Fruit fly (Drosophila melanogaster) whole organism, embryonic: ENCODE results near the gene CG6959.
A peak's percentile ranks its signal among the peaks of the same experiment; 100 is the strongest.

ENCODE experiments used
- Adf1 ChIP-seq: fragments of 200-800 bp; sonication (Bioruptor generic); IDR thresholded peaks from 2 replicates; pipeline ENCODE4 v1.3.6; 2022; ENCODE audit warnings: missing biosample characterization, missing genetic modification characterization
- Atf3 ChIP-seq: fragments of 200-800 bp; sonication (Bioruptor generic); optimal IDR thresholded peaks from 3 replicates; lab custom pipeline; 2016; ENCODE audit warnings: missing biosample characterization, missing genetic modification characterization
- CG10431 ChIP-seq: fragments of 200-800 bp; sonication (Bioruptor generic); optimal IDR thresholded peaks from 3 replicates; lab custom pipeline; 2018; ENCODE audit warnings: missing biosample characterization, mild to moderate bottlenecking, missing genetic modification characterization
- CG12071 ChIP-seq: fragments of 200-800 bp; sonication (Bioruptor generic); optimal IDR thresholded peaks from 3 replicates; lab custom pipeline; 2018; ENCODE audit warnings: missing biosample characterization, mild to moderate bottlenecking, missing genetic modification characterization
- CG12155 ChIP-seq: fragments of 200-800 bp; sonication (Bioruptor generic); optimal IDR thresholded peaks from 3 replicates; lab custom pipeline; 2016; ENCODE audit warnings: missing biosample characterization, missing genetic modification characterization
- CG12236 ChIP-seq: fragments of 200-800 bp; sonication (Bioruptor generic); optimal IDR thresholded peaks from 2 replicates; lab custom pipeline; 2016; ENCODE audit warnings: missing biosample characterization, missing genetic modification characterization
- CG12942 ChIP-seq: fragments of 200-800 bp; sonication (Bioruptor generic); optimal IDR thresholded peaks from 3 replicates; lab custom pipeline; 2016; ENCODE audit warnings: missing biosample characterization, missing genetic modification characterization
- CG15073 ChIP-seq: fragments of 200-800 bp; sonication (Bioruptor generic); optimal IDR thresholded peaks from 2 replicates; lab custom pipeline; 2016; ENCODE audit warnings: missing biosample characterization, missing genetic modification characterization
- CG1602 ChIP-seq: fragments of 200-800 bp; sonication (Bioruptor generic); optimal IDR thresholded peaks from 3 replicates; lab custom pipeline; 2016; ENCODE audit warnings: missing biosample characterization, missing genetic modification characterization
- CG1647 ChIP-seq: fragments of 200-800 bp; sonication (Bioruptor generic); optimal IDR thresholded peaks from 3 replicates; lab custom pipeline; 2016; ENCODE audit warnings: missing biosample characterization, missing genetic modification characterization
- CG31388 ChIP-seq: fragments of 200-800 bp; sonication (Bioruptor generic); optimal IDR thresholded peaks from 2 replicates; lab custom pipeline; 2016; ENCODE audit warnings: missing biosample characterization, missing genetic modification characterization
- CG3407 ChIP-seq: fragments of 200-800 bp; sonication (Bioruptor generic); optimal IDR thresholded peaks from 2 replicates; lab custom pipeline; 2018; ENCODE audit warnings: missing biosample characterization, mild to moderate bottlenecking, missing genetic modification characterization
- CG34422 ChIP-seq: fragments of 200-800 bp; sonication (Bioruptor generic); IDR thresholded peaks from 3 replicates; pipeline ENCODE4 v1.3.6; 2022; ENCODE audit warnings: missing biosample characterization, missing genetic modification characterization
- CG4404 ChIP-seq: fragments of 200-800 bp; sonication (Bioruptor generic); IDR thresholded peaks from 2 replicates; pipeline ENCODE4 v1.3.6; 2022; ENCODE audit warnings: missing biosample characterization, missing genetic modification characterization
- CG4707 ChIP-seq: fragments of 200-800 bp; sonication (Bioruptor generic); optimal IDR thresholded peaks from 2 replicates; lab custom pipeline; 2018; ENCODE audit warnings: missing biosample characterization, mild to moderate bottlenecking, missing genetic modification characterization, moderate library complexity
- CG6689 ChIP-seq: fragments of 200-800 bp; sonication (Bioruptor generic); IDR thresholded peaks from 2 replicates; pipeline ENCODE4 v1.3.6; 2022; ENCODE audit warnings: missing biosample characterization, missing genetic modification characterization
- CG7786 ChIP-seq: fragments of 200-800 bp; sonication (Bioruptor generic); optimal IDR thresholded peaks from 2 replicates; lab custom pipeline; 2016; ENCODE audit warnings: missing biosample characterization, missing genetic modification characterization
- CG8290 ChIP-seq, 3 experiments: fragments of 200-800 bp; sonication (Bioruptor generic); optimal IDR thresholded peaks; 2 replicates each; lab custom pipeline; 2016 to 2019; ENCODE audit warnings: missing biosample characterization in 3 of 3, missing genetic modification characterization in 3 of 3, mild to moderate bottlenecking in 2 of 3, moderate library complexity in 1 of 3
- CG9609 ChIP-seq: fragments of 200-800 bp; sonication (Bioruptor generic); optimal IDR thresholded peaks from 3 replicates; lab custom pipeline; 2016; ENCODE audit warnings: missing biosample characterization, missing genetic modification characterization
- CG9932 ChIP-seq: fragments of 200-800 bp; sonication (Bioruptor generic); IDR thresholded peaks from 2 replicates; pipeline ENCODE4 v1.3.6; 2022; ENCODE audit warnings: missing biosample characterization, missing genetic modification characterization
- Camta ChIP-seq: fragments of 200-800 bp; sonication (Bioruptor generic); optimal IDR thresholded peaks from 2 replicates; lab custom pipeline; 2016; ENCODE audit warnings: missing biosample characterization, missing genetic modification characterization
- HHEX ChIP-seq: fragments of 200-800 bp; sonication (Bioruptor generic); optimal IDR thresholded peaks from 3 replicates; lab custom pipeline; 2017; ENCODE audit warnings: missing biosample characterization, mild to moderate bottlenecking, missing genetic modification characterization, missing genetic modification reagents
- HLH4C ChIP-seq: fragments of 200-800 bp; sonication (Bioruptor generic); IDR thresholded peaks from 3 replicates; pipeline ENCODE4 v1.3.6; 2022; ENCODE audit warnings: missing biosample characterization, missing genetic modification characterization; ENCODE audit not compliant: partially characterized antibody
- Hmr ChIP-seq: fragments of 200-800 bp; sonication (Bioruptor generic); optimal IDR thresholded peaks from 3 replicates; lab custom pipeline; 2017; ENCODE audit warnings: mild to moderate bottlenecking, missing biosample characterization, missing genetic modification reagents, missing genetic modification characterization
- Hr39 ChIP-seq: fragments of >200 bp; optimal IDR thresholded peaks from 2 replicates; lab custom pipeline; 2017
- Kr ChIP-seq: fragments of 200-800 bp; sonication (Bioruptor generic); optimal IDR thresholded peaks from 2 replicates; lab custom pipeline; 2017; ENCODE audit warnings: missing biosample characterization, mild to moderate bottlenecking, missing genetic modification characterization
- Meics ChIP-seq: fragments of 200-800 bp; sonication (Bioruptor generic); optimal IDR thresholded peaks from 2 replicates; lab custom pipeline; 2017; ENCODE audit warnings: missing biosample characterization, mild to moderate bottlenecking, missing genetic modification characterization
- NFAT ChIP-seq: fragments of 200-800 bp; sonication (Bioruptor generic); IDR thresholded peaks from 2 replicates; pipeline ENCODE4 v1.3.6; 2022; ENCODE audit warnings: missing biosample characterization, missing genetic modification characterization
- Nf-YC ChIP-seq: fragments of 200-800 bp; optimal IDR thresholded peaks from 3 replicates; lab custom pipeline; 2019; ENCODE audit warnings: missing biosample characterization, mild to moderate bottlenecking, missing genetic modification characterization, moderate library complexity
- Rfx ChIP-seq: fragments of 200-800 bp; sonication (Bioruptor generic); IDR thresholded peaks from 2 replicates; pipeline ENCODE4 v1.3.6; 2022; ENCODE audit warnings: missing biosample characterization, missing genetic modification characterization
- Scr ChIP-seq: fragments of 200-800 bp; sonication (Bioruptor generic); IDR thresholded peaks from 2 replicates; pipeline ENCODE4 v1.3.6; 2022; ENCODE audit warnings: missing biosample characterization, missing genetic modification characterization; ENCODE audit not compliant: partially characterized antibody
- Sry-β ChIP-seq: fragments of 200-800 bp; sonication (Bioruptor generic); optimal IDR thresholded peaks from 2 replicates; lab custom pipeline; 2018; ENCODE audit warnings: missing biosample characterization, mild to moderate bottlenecking, missing genetic modification characterization, moderate library complexity
- az2 ChIP-seq: fragments of 200-800 bp; sonication (Bioruptor generic); optimal IDR thresholded peaks from 3 replicates; lab custom pipeline; 2016; ENCODE audit warnings: missing biosample characterization, missing genetic modification characterization
- bab2 ChIP-seq: fragments of 200-800 bp; sonication (Bioruptor generic); optimal IDR thresholded peaks from 2 replicates; lab custom pipeline; 2016; ENCODE audit warnings: missing biosample characterization, missing genetic modification characterization
- cas ChIP-seq: fragments of 200-800 bp; sonication (Bioruptor generic); IDR thresholded peaks from 2 replicates; pipeline ENCODE4 v1.3.6; 2022; ENCODE audit warnings: missing biosample characterization, missing genetic modification characterization
- dan ChIP-seq: fragments of 200-800 bp; sonication (Bioruptor generic); IDR thresholded peaks from 2 replicates; pipeline ENCODE4 v1.3.6; 2022; ENCODE audit warnings: missing biosample characterization, missing genetic modification characterization
- danr ChIP-seq: fragments of 200-800 bp; sonication (Bioruptor generic); IDR thresholded peaks from 2 replicates; pipeline ENCODE4 v1.3.6; 2022; ENCODE audit warnings: missing biosample characterization, missing genetic modification characterization
- esg ChIP-seq: fragments of 200-800 bp; sonication (Bioruptor generic); conservative IDR thresholded peaks from 2 replicates; pipeline ENCODE4 v1.3.6; 2022; ENCODE audit warnings: missing biosample characterization, missing genetic modification characterization
- gem ChIP-seq: fragments of 200-800 bp; sonication (Bioruptor generic); optimal IDR thresholded peaks from 2 replicates; lab custom pipeline; 2019; ENCODE audit warnings: missing biosample characterization, mild to moderate bottlenecking, missing genetic modification characterization, moderate library complexity
- hbn ChIP-seq: fragments of 200-800 bp; sonication (Bioruptor generic); IDR thresholded peaks from 2 replicates; pipeline ENCODE4 v1.3.6; 2022; ENCODE audit warnings: missing biosample characterization, missing genetic modification characterization; ENCODE audit not compliant: partially characterized antibody
- maf-S ChIP-seq: fragments of 200-800 bp; sonication (Bioruptor generic); optimal IDR thresholded peaks from 2 replicates; lab custom pipeline; 2016; ENCODE audit warnings: missing biosample characterization, missing genetic modification characterization
- pan ChIP-seq, 4 experiments: fragments of >200 bp in 3 of 4; fragments of 200-800 bp in 1 of 4; sonication (Bioruptor generic) in 1 of 4; optimal IDR thresholded peaks in 3 of 4; IDR thresholded peaks in 1 of 4; 2 replicates each; pipeline versions ENCODE4 v1.3.6 to Lab custom; 2017 to 2022; ENCODE audit warnings: missing biosample characterization in 2 of 4, missing genetic modification characterization in 2 of 4, mixed read lengths in 1 of 4
- so ChIP-seq: fragments of 200-800 bp; sonication (Bioruptor generic); IDR thresholded peaks from 3 replicates; pipeline ENCODE4 v1.3.6; 2022; ENCODE audit warnings: missing biosample characterization, missing genetic modification characterization
- unc-4 ChIP-seq: fragments of 200-800 bp; sonication (Bioruptor generic); IDR thresholded peaks from 2 replicates; pipeline ENCODE4 v1.3.6; 2022; ENCODE audit warnings: missing biosample characterization, missing genetic modification characterization; ENCODE audit not compliant: partially characterized antibody
- wdn ChIP-seq: fragments of 200-800 bp; sonication (Bioruptor generic); IDR thresholded peaks from 2 replicates; pipeline ENCODE4 v1.3.6; 2022; ENCODE audit warnings: missing biosample characterization, missing genetic modification characterization

The CG6959 gene

DNA sequence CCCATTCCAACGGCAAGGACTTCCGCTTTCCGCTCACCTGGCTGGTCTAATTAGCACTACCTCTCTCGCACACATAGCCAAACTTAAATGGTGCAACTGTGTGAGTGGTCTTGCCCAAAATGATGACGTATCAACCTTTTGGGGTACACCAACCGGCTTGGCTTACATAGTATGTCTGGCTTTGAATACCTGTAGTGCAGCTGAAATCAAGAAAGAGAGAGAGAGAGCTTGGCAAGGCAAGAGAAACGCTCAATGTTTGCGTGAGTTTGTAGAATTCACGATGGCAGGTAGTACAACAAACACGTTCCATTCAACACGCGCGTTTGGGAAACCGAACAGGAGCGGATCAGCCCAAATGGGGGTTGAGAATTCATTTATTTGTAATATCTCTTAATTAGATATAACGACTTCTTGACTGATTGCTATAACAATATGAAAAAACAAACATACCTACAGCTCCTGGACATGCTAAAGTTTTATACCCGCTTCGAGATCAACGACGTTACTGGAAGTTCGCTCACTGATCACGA is 18.8 kb upstream of the CG6959 start (continued):
- no peak for TF ChIP-seq CG12155 (GFP tag; lab: Kevin White, UChicago)
- TF ChIP-seq cas (GFP tag; lab: Robert Waterston, UW): 0 out of 2 replicates have a peak, but pooled peaks have one; percentile 16
- peak; percentile 41; the same call in 1 of the 2 replicates for TF ChIP-seq hbn (GFP tag; lab: Robert Waterston, UW)
- TF ChIP-seq pan (optimal IDR thresholded peaks at IDR 0.05; lab: Kevin White, UChicago): no peak
- peak in 1 of 2 experiments; percentile 22 for TF ChIP-seq pan (GFP tag; optimal IDR thresholded peaks at IDR 0.05 in 1 of 2, IDR thresholded peaks at IDR 0.05 in 1 of 2)
- TF ChIP-seq Meics (GFP tag; lab: Kevin White, UChicago): peak; percentile 11
- peak; percentile 37; the same call in 1 of the 2 replicates for TF ChIP-seq CG9932 (GFP tag; lab: Robert Waterston, UW)
- peak; percentile 16 for TF ChIP-seq bab2 (GFP tag; lab: Kevin White, UChicago)
- no peak for TF ChIP-seq Hr39 (lab: Kevin White, UChicago)
- TF ChIP-seq Scr (GFP tag; lab: Robert Waterston, UW): peak; percentile 49
- TF ChIP-seq Camta (GFP tag; lab: Kevin White, UChicago): peak; percentile 11
- peak; percentile 24 for TF ChIP-seq az2 (GFP tag; lab: Kevin White, UChicago)

DNA sequence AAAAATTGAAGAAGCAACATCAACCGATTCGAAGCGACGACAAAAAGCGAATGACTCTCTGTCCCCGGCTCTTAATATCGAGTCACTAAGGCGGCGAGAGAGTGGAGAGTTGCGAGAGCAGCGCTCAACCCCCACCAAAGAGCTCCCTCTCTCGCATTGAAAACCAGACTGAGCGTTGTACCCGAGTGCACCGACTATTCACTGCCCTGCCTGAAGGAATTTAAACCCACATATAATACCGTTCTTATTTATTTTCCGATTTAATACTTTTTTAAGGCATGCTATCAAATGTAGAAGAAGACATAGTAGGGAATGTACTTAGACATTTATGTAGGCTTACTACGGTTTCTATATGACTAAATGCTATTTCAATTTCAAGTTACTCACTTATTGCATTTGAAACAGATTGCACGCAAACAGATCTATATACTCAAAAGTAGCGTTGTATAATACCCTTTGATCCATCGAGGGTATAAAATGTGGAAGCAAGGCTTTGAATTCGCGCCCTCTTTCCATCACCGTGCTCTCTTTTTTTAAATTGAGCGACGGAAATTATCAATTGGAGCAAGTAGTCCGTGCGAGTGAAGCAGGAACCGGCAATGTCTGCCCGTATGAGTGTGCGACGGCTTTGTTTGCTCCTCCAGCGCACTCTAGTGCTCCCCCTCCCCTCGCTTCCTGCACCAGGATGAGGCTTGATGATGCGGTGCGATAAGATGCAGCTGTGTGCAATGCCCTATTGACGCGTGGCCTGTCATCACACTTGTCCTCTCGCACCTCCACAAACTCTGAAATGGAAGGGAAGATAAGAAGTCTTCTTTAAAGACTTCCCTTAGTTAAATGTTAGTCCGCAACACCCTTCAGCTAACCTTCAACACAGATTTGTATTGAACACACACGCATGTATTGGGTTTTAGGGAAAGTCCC is 18.1 kb upstream of the CG6959 start, which contains the start of gene mthl5:
Gene mthl5 (minus strand): TSS at position 55 of the 924 bp plus-strand sequence.
- TF ChIP-seq Atf3 (GFP tag; lab: Kevin White, UChicago) (peak; percentile 72), Meics (GFP tag; lab: Kevin White, UChicago) (peak; percentile 80), CG15073 (peak; percentile 35), maf-S (GFP tag; lab: Kevin White, UChicago) (peak; percentile 64), HHEX (GFP tag; lab: Kevin White, UChicago) (peak; percentile 78), CG12942 (peak; percentile 70), CG4404 (GFP tag; lab: Robert Waterston, UW) (peak; percentile 70), CG9609 (GFP tag; lab: Kevin White, UChicago) (peak; percentile 73), unc-4 (no peak), CG7786 (peak; percentile 71), CG10431 (GFP tag; lab: Kevin White, UChicago) (no peak), wdn (peak; percentile 55; the same call in 1 of the 2 replicates), CG3407 (GFP tag; lab: Kevin White, UChicago) (peak; percentile 55), CG12071 (GFP tag; lab: Kevin White, UChicago) (peak; percentile 23), CG8290 (GFP tag; optimal IDR thresholded peaks at IDR 0.05; lab: Kevin White, UChicago) (peak; percentile 74), CG8290 (tag; optimal IDR thresholded peaks at IDR 0.05; lab: Kevin White, UChicago) (no peak), Adf1 (GFP tag; lab: Robert Waterston, UW) (no peak), CG12236 (peak; percentile 47), esg (GFP tag; lab: Robert Waterston, UW) (peak; percentile 80), so (GFP tag; lab: Robert Waterston, UW) (peak; percentile 65; the same call in 2 of the 3 replicates), Kr (no peak), Rfx (GFP tag; lab: Robert Waterston, UW) (peak; percentile 68), CG4707 (GFP tag; lab: Kevin White, UChicago) (peak; percentile 55), CG34422 (peak; percentile 46; the same call in 2 of the 3 replicates), Sry-β (GFP tag; lab: Kevin White, UChicago) (peak; percentile 8), Nf-YC (tag; lab: Kevin White, UChicago) (no peak), CG1602 (GFP tag; lab: Kevin White, UChicago) (peak; percentile 82), danr (GFP tag; lab: Robert Waterston, UW) (peak; percentile 65), CG1647 (peak; percentile 67), gem (tag; lab: Kevin White, UChicago) (peak; percentile 90), CG31388 (GFP tag; lab: Kevin White, UChicago) (peak; percentile 31), NFAT (GFP tag; lab: Robert Waterston, UW) (peak; percentile 59), Hmr (peak; percentile 81), CG6689 (GFP tag; lab: Robert Waterston, UW) (peak; percentile 79), dan (GFP tag; lab: Robert Waterston, UW) (peak; percentile 62; the same call in 1 of the 2 replicates), HLH4C (GFP tag; lab: Robert Waterston, UW) (0 out of 3 replicates have a peak, but pooled peaks have one; percentile 13)
